Worm (Caenorhabditis elegans): ENCODE measurements around the gene R07B7.2.

ce11 chrV:12053598-12053997, 6.0 kb downstream of the R07B7.2 start, which contains the start of gene F10C2.7:
- TF ChIP-seq nhr-76 (tag; optimal IDR thresholded peaks at IDR 0.05) (no peak), tlp-1 (tag; optimal IDR thresholded peaks at IDR 0.05) (no peak), unc-62 (GFP tag; optimal IDR thresholded peaks at IDR 0.05) (no peak), lsy-2 (tag; optimal IDR thresholded peaks at IDR 0.05) (no peak), elt-3 (tag; optimal IDR thresholded peaks at IDR 0.05) (no peak), sptf-1 (tag; optimal IDR thresholded peaks at IDR 0.05) (no peak), fkh-4 (tag; optimal IDR thresholded peaks at IDR 0.05; ENCODE audit: borderline replicate concordance) (no peak), nhr-11 (tag; optimal IDR thresholded peaks at IDR 0.05) (no peak), C34B4.2 (tag; optimal IDR thresholded peaks at IDR 0.05) (no peak), tbx-2 (tag; optimal IDR thresholded peaks at IDR 0.05) (no peak), snu-23 (GFP tag; optimal IDR thresholded peaks at IDR 0.05) (no peak), skn-1 (tag; optimal IDR thresholded peaks at IDR 0.05) (no peak), nhr-12 (tag; optimal IDR thresholded peaks at IDR 0.05) (no peak), ztf-4 (tag; optimal IDR thresholded peaks at IDR 0.05) (no peak)

Measured in whole organism, L1 larva.